Worm (Caenorhabditis elegans): Measurements from ENCODE around the gene mltn-10.

Gene mltn-10

ce11 chrII:14598367-14598766 lies 24.5 kb upstream of the mltn-10 start (continued):
- TF ChIP-seq ceh-28 (tag; optimal IDR thresholded peaks at IDR 0.05) (no peak), tbx-2 (tag; optimal IDR thresholded peaks at IDR 0.05) (no peak), nhr-43 (tag; optimal IDR thresholded peaks at IDR 0.05; ENCODE audit: poor library complexity, severe bottlenecking) (peak; percentile 23), mdl-1 (tag; optimal IDR thresholded peaks at IDR 0.05) (no peak)

ce11 chrII:14599284-14599862 lies 23.5 kb upstream of the mltn-10 start:
- TF ChIP-seq aly-2 (tag; optimal IDR thresholded peaks at IDR 0.05) (no peak), egl-5 (tag; optimal IDR thresholded peaks at IDR 0.05) (no peak), skn-1 (tag; optimal IDR thresholded peaks at IDR 0.05) (no peak), nhr-43 (tag; optimal IDR thresholded peaks at IDR 0.05; ENCODE audit: poor library complexity, severe bottlenecking) (no peak), pha-4 (tag; optimal IDR thresholded peaks at IDR 0.05) (peak; percentile 58), nhr-76 (tag; optimal IDR thresholded peaks at IDR 0.05) (no peak), tbx-2 (tag; optimal IDR thresholded peaks at IDR 0.05) (no peak), ceh-82 (tag; optimal IDR thresholded peaks at IDR 0.05) (no peak), eor-1 (tag; optimal IDR thresholded peaks at IDR 0.05) (no peak), nhr-11 (tag; optimal IDR thresholded peaks at IDR 0.05) (no peak), ceh-28 (tag; optimal IDR thresholded peaks at IDR 0.05) (no peak), nhr-67 (tag; optimal IDR thresholded peaks at IDR 0.05) (no peak), sea-2 (GFP tag; optimal IDR thresholded peaks at IDR 0.05) (no peak), lsy-12 (tag; optimal IDR thresholded peaks at IDR 0.05) (no peak), fos-1 (tag; optimal IDR thresholded peaks at IDR 0.05) (no peak), ama-1 (optimal IDR thresholded peaks at IDR 0.05) (peak; percentile 75), nhr-23 (tag; optimal IDR thresholded peaks at IDR 0.05) (no peak), snpc-4 (tag; optimal IDR thresholded peaks at IDR 0.05) (no peak), lin-39 (tag; optimal IDR thresholded peaks at IDR 0.05) (no peak), elt-2 (tag; optimal IDR thresholded peaks at IDR 0.05) (no peak), nhr-25 (tag; optimal IDR thresholded peaks at IDR 0.05) (no peak), nhr-12 (tag; optimal IDR thresholded peaks at IDR 0.05) (no peak), pqm-1 (tag; optimal IDR thresholded peaks at IDR 0.05) (peak; percentile 35), egl-27 (tag; optimal IDR thresholded peaks at IDR 0.05) (no peak), zag-1 (tag; optimal IDR thresholded peaks at IDR 0.05) (no peak)

- TF ChIP-seq elt-1 (tag; optimal IDR thresholded peaks at IDR 0.05) = peak; percentile 48
- TF ChIP-seq egl-27 (tag; optimal IDR thresholded peaks at IDR 0.05) = no peak
- no peak for TF ChIP-seq nhr-11 (tag; optimal IDR thresholded peaks at IDR 0.05)
- no peak for TF ChIP-seq daf-12 (tag; optimal IDR thresholded peaks at IDR 0.05)
- no peak for TF ChIP-seq jun-1 (tag; optimal IDR thresholded peaks at IDR 0.05)
- TF ChIP-seq nfya-1 (tag; optimal IDR thresholded peaks at IDR 0.05; ENCODE audit: insufficient read depth) = peak; percentile 35
- no peak for TF ChIP-seq fos-1 (tag; optimal IDR thresholded peaks at IDR 0.05)
- no peak for TF ChIP-seq ZK546.5 (tag; optimal IDR thresholded peaks at IDR 0.05)
- no peak for TF ChIP-seq nhr-237 (tag; optimal IDR thresholded peaks at IDR 0.05)
- TF ChIP-seq tbx-2 (tag; optimal IDR thresholded peaks at IDR 0.05) = no peak
- no peak for TF ChIP-seq egl-5 (tag; optimal IDR thresholded peaks at IDR 0.05)
- TF ChIP-seq pha-4 (tag; optimal IDR thresholded peaks at IDR 0.05) = peak; percentile 47
- TF ChIP-seq ama-1 (optimal IDR thresholded peaks at IDR 0.05) = peak; percentile 78
- no peak for TF ChIP-seq nhr-12 (tag; optimal IDR thresholded peaks at IDR 0.05)
- TF ChIP-seq fkh-10 (GFP tag; optimal IDR thresholded peaks at IDR 0.05) = no peak
- peak; percentile 28 for TF ChIP-seq nhr-23 (tag; optimal IDR thresholded peaks at IDR 0.05)
- peak; percentile 39 for TF ChIP-seq elt-2 (tag; optimal IDR thresholded peaks at IDR 0.05)
- TF ChIP-seq nhr-43 (tag; optimal IDR thresholded peaks at IDR 0.05; ENCODE audit: poor library complexity, severe bottlenecking) = peak; percentile 48
- TF ChIP-seq nhr-76 (tag; optimal IDR thresholded peaks at IDR 0.05) = no peak
- TF ChIP-seq mml-1 (tag; optimal IDR thresholded peaks at IDR 0.05) = peak; percentile 9
- TF ChIP-seq pqm-1 (tag; optimal IDR thresholded peaks at IDR 0.05) = peak; percentile 63
Measured at ce11 chrII:14599933-14600630, 22.8 kb upstream of the mltn-10 start.

- TF ChIP-seq nfya-1 (tag; optimal IDR thresholded peaks at IDR 0.05; ENCODE audit: insufficient read depth) = peak; percentile 13
- TF ChIP-seq ama-1 (optimal IDR thresholded peaks at IDR 0.05) = peak; percentile 92
- TF ChIP-seq fkh-10 (GFP tag; optimal IDR thresholded peaks at IDR 0.05) = no peak
- TF ChIP-seq nhr-67 (tag; optimal IDR thresholded peaks at IDR 0.05) = no peak
- no peak for TF ChIP-seq fos-1 (tag; optimal IDR thresholded peaks at IDR 0.05)
- no peak for TF ChIP-seq pha-4 (tag; optimal IDR thresholded peaks at IDR 0.05)
Measured at ce11 chrII:14600852-14601313, 22.0 kb upstream of the mltn-10 start, which contains the start of gene tps-2. tps-2 (plus strand) TSS chrII:14600902.

Data from whole organism, L3 larva.